Worm (Caenorhabditis elegans) whole organism, mixed stage, embryonic: Measurements from ENCODE around the gene vha-18.

ENCODE experiments used
- nhr-12 ChIP-seq: fragments of 150-350 bp; optimal IDR thresholded peaks from 2 replicates; lab custom pipeline; 2014; ENCODE audit warnings: missing biosample characterization, missing genetic modification characterization
- nhr-76 ChIP-seq: sonication (generic microtip); optimal IDR thresholded peaks from 2 replicates; lab custom pipeline; 2017; ENCODE audit warnings: missing biosample characterization, missing genetic modification characterization
- pha-4 ChIP-seq: fragments of 150-350 bp; optimal IDR thresholded peaks from 2 replicates; lab custom pipeline; 2018; ENCODE audit warnings: missing biosample characterization, missing genetic modification reagents, missing genetic modification characterization
- snpc-4 ChIP-seq: fragments of 150-350 bp; optimal IDR thresholded peaks from 2 replicates; lab custom pipeline; 2014; ENCODE audit warnings: missing biosample characterization, missing genetic modification characterization
- unc-62 ChIP-seq: fragments of 150-350 bp; optimal IDR thresholded peaks from 2 replicates; lab custom pipeline; 2014; ENCODE audit warnings: missing biosample characterization, missing genetic modification reagents, missing genetic modification characterization

DNA sequence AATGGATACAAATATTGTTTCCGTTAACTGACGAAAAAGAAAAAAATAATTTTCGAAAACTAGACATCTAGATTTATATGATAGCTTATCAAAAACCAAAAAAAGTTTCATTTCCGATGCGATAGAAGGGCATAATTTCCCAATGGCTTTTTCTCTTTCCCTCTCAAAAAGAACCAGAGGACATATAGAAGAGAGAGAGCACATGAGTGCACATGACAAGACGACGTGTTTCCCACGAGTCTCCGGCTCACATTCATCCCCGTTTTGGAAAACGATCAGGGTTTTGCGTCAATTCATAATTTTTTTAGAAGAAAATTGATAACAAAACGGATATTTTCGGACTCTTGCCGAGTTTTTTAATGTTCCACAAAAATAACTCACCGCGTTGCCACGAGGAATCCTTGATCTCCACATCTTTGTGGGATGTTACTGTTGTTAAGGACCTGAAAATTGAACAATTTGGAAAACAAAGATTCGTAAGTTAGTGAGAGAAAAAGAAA, 31.1 kb upstream of the vha-18 start, which contains the start of gene lmd-3:
- TF ChIP-seq unc-62 (GFP tag; lab: Kevin White, UChicago) (no peak), pha-4 (tag; lab: Kevin White, UChicago) (no peak), snpc-4 (tag; lab: Kevin White, UChicago) (no peak), nhr-12 (tag; lab: Kevin White, UChicago) (no peak), nhr-76 (tag; lab: Kevin White, UChicago) (no peak)
